Fruit fly (Drosophila melanogaster): ENCODE measurements around the gene Acbp2.
A peak's percentile ranks its signal among the peaks of the same experiment; 100 is the strongest.

Acbp2 gene

DNA sequence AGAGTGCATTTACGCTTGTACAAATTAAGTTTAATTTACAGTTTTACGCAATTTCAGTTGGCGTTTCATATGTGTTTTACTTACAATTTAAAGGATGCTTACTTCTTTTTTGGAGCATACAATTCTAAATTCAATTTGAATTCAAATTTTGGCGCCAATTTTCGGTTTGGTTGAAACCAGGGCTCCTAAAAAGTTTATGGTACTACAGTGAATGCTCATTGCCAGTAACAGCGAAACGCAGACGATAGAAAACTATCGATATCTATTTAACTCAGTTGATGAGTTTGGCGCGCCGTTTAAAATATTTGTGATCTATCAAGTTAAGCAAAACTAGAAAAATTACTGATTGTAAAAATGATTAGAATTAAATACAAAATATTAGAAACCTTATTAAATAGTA lies 37.6 kb upstream of the Acbp2 start (continued):
- no peak for TF ChIP-seq pita (GFP tag; optimal IDR thresholded peaks at IDR 0.05)
- TF ChIP-seq Bgb (GFP tag; IDR thresholded peaks at IDR 0.05; ENCODE audit: partially characterized antibody): peak; percentile 73
- TF ChIP-seq Kr (GFP tag; optimal IDR thresholded peaks at IDR 0.05): no peak
- no peak for TF ChIP-seq CG8290 (GFP tag; optimal IDR thresholded peaks at IDR 0.05)
- no peak for TF ChIP-seq CG8290 (tag; optimal IDR thresholded peaks at IDR 0.05)
- no peak for TF ChIP-seq CG17612 (GFP tag; IDR thresholded peaks at IDR 0.05)
- TF ChIP-seq Bteb2 (GFP tag; optimal IDR thresholded peaks at IDR 0.05): no peak
- TF ChIP-seq nom (GFP tag; optimal IDR thresholded peaks at IDR 0.05): no peak
- no peak for TF ChIP-seq Nf-YC (tag; optimal IDR thresholded peaks at IDR 0.05)
- no peak for TF ChIP-seq ham (GFP tag; IDR thresholded peaks at IDR 0.05)
- no peak for TF ChIP-seq CG8924 (tag; optimal IDR thresholded peaks at IDR 0.05)
- no peak for TF ChIP-seq CG6272 (GFP tag; IDR thresholded peaks at IDR 0.05)
- no peak for TF ChIP-seq CG34376 (GFP tag; optimal IDR thresholded peaks at IDR 0.05)
- TF ChIP-seq CG5953 (GFP tag; IDR thresholded peaks at IDR 0.05): no peak
- no peak for TF ChIP-seq CG11398 (GFP tag; optimal IDR thresholded peaks at IDR 0.05)
- TF ChIP-seq Doc3 (GFP tag; IDR thresholded peaks at IDR 0.05; ENCODE audit: partially characterized antibody): peak; percentile 57; the same call in 2 of the 3 replicates
- TF ChIP-seq ken (GFP tag; IDR thresholded peaks at IDR 0.05): no peak
- TF ChIP-seq CG30020 (tag; optimal IDR thresholded peaks at IDR 0.05): no peak
- peak; percentile 51; the same call in 1 of the 3 replicates for TF ChIP-seq mld (GFP tag; IDR thresholded peaks at IDR 0.05; ENCODE audit: partially characterized antibody)
- TF ChIP-seq Med (GFP tag): no peak
- peak; percentile 77 for TF ChIP-seq CG2116 (GFP tag; optimal IDR thresholded peaks at IDR 0.05)
- peak; percentile 56 for TF ChIP-seq CG34224 (GFP tag; IDR thresholded peaks at IDR 0.05; ENCODE audit: partially characterized antibody)
- no peak for TF ChIP-seq CG8281 (tag; optimal IDR thresholded peaks at IDR 0.05)
- TF ChIP-seq CG4360 (GFP tag; IDR thresholded peaks at IDR 0.05): no peak
- no peak for TF ChIP-seq CG1024 (GFP tag; IDR thresholded peaks at IDR 0.05)
- no peak for TF ChIP-seq CG17829 (tag; optimal IDR thresholded peaks at IDR 0.05)
- peak; percentile 55 for TF ChIP-seq tna (GFP tag; IDR thresholded peaks at IDR 0.05; ENCODE audit: partially characterized antibody)
- no peak for TF ChIP-seq CG1233 (GFP tag; optimal IDR thresholded peaks at IDR 0.05)
- TF ChIP-seq sisA (GFP tag; IDR thresholded peaks at IDR 0.05): no peak
- TF ChIP-seq CG9817 (tag; optimal IDR thresholded peaks at IDR 0.05): no peak
- TF ChIP-seq chinmo (GFP tag; IDR thresholded peaks at IDR 0.05; ENCODE audit: partially characterized antibody): no peak
- TF ChIP-seq Elba2 (GFP tag; optimal IDR thresholded peaks at IDR 0.05): no peak
- no peak for TF ChIP-seq NFAT (GFP tag; IDR thresholded peaks at IDR 0.05)
- TF ChIP-seq pnt (GFP tag; optimal IDR thresholded peaks at IDR 0.05): no peak
- TF ChIP-seq bbx (GFP tag; IDR thresholded peaks at IDR 0.05; ENCODE audit: partially characterized antibody): peak; percentile 56
- TF ChIP-seq CG13123 (GFP tag; optimal IDR thresholded peaks at IDR 0.05): no peak
- TF ChIP-seq Bdp1 (GFP tag; optimal IDR thresholded peaks at IDR 0.05): no peak
- TF ChIP-seq Doc2 (GFP tag; IDR thresholded peaks at IDR 0.05): no peak
- TF ChIP-seq Side (GFP tag; optimal IDR thresholded peaks at IDR 0.05): no peak
- TF ChIP-seq unc-4 (GFP tag; IDR thresholded peaks at IDR 0.05; ENCODE audit: partially characterized antibody): peak; percentile 67
- no peak for TF ChIP-seq vfl (GFP tag; optimal IDR thresholded peaks at IDR 0.05)
- TF ChIP-seq lmd (GFP tag; IDR thresholded peaks at IDR 0.05): no peak
- TF ChIP-seq dati (GFP tag; IDR thresholded peaks at IDR 0.05): no peak
- peak; percentile 38; the same call in 2 of the 3 replicates for TF ChIP-seq Opbp (GFP tag; IDR thresholded peaks at IDR 0.05; ENCODE audit: partially characterized antibody)
- no peak for TF ChIP-seq Oli (tag; optimal IDR thresholded peaks at IDR 0.05)
- no peak for TF ChIP-seq twi (tag; optimal IDR thresholded peaks at IDR 0.05)
- no peak for TF ChIP-seq Abd-B (GFP tag; optimal IDR thresholded peaks at IDR 0.05)
- no peak for TF ChIP-seq CG10462 (GFP tag; optimal IDR thresholded peaks at IDR 0.05)
- no peak for TF ChIP-seq Camta (GFP tag; optimal IDR thresholded peaks at IDR 0.05)
- TF ChIP-seq pros (GFP tag; optimal IDR thresholded peaks at IDR 0.05): no peak
- TF ChIP-seq CG18764 (GFP tag; optimal IDR thresholded peaks at IDR 0.05): no peak
- no peak for TF ChIP-seq pum (GFP tag; optimal IDR thresholded peaks at IDR 0.05)
